Worm (Caenorhabditis elegans): Measurements from ENCODE around the gene E02H9.9.
A peak's percentile ranks its signal among the peaks of the same experiment; 100 is the strongest.

E02H9.9 gene

ce11 chrIII:2419504-2419903 lies 48.6 kb downstream of the E02H9.9 start:
- no peak for TF ChIP-seq Y53F4B.3 (GFP tag; IDR thresholded peaks at IDR 0.05)
- TF ChIP-seq F49E8.2 (tag; optimal IDR thresholded peaks at IDR 0.05; ENCODE audit: insufficient read depth): no peak
- no peak for TF ChIP-seq madf-8 (GFP tag; conservative IDR thresholded peaks at IDR 0.05)
- no peak for TF ChIP-seq F57A8.1 (GFP tag; optimal IDR thresholded peaks at IDR 0.05)
- TF ChIP-seq nfyb-1 (GFP tag; IDR thresholded peaks at IDR 0.05): no peak
- TF ChIP-seq lin-26 (GFP tag; IDR thresholded peaks at IDR 0.05): no peak
- TF ChIP-seq ztf-3 (GFP tag; optimal IDR thresholded peaks at IDR 0.05): no peak
- no peak for TF ChIP-seq dpff-1 (tag; optimal IDR thresholded peaks at IDR 0.05)
- no peak for TF ChIP-seq madf-6 (GFP tag; IDR thresholded peaks at IDR 0.05)
- TF ChIP-seq dox-1 (GFP tag; IDR thresholded peaks at IDR 0.05): no peak
- no peak for TF ChIP-seq ceh-79 (tag; optimal IDR thresholded peaks at IDR 0.05)
- TF ChIP-seq bed-1 (GFP tag; IDR thresholded peaks at IDR 0.05): no peak
- no peak for TF ChIP-seq attf-3 (GFP tag; conservative IDR thresholded peaks at IDR 0.05)
- no peak for TF ChIP-seq attf-6 (GFP tag; IDR thresholded peaks at IDR 0.05)

DNA sequence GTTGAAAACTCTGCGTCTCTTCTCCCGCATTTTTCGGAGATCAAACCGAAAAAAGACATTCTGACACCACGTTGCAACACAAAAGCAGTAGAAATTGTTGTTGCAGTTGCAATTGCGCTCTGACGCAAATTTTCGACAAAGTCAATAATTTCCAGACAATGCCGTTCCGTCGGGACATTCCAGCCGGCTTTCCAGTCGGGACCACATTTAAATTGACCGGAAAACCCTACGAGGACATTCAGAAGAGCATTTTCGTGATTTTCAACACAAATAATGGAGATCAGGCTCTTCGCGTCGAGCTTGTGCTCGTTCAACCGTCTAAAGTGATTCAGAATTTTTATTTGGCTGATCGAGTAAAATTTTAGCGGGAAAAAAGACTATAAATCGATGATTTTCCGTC lies 49.1 kb downstream of the E02H9.9 start:
- TF ChIP-seq lin-35 (GFP tag; optimal IDR thresholded peaks at IDR 0.05): no peak
- TF ChIP-seq Y53F4B.3 (GFP tag; IDR thresholded peaks at IDR 0.05): no peak
- no peak for TF ChIP-seq Y79H2A.3 (GFP tag; conservative IDR thresholded peaks at IDR 0.05)
- TF ChIP-seq cebp-1 (GFP tag; IDR thresholded peaks at IDR 0.05): no peak
- no peak for TF ChIP-seq cebp-1 (tag; optimal IDR thresholded peaks at IDR 0.05)
- no peak for TF ChIP-seq F23B12.7 (tag; optimal IDR thresholded peaks at IDR 0.05; ENCODE audit: insufficient read depth)
- no peak for TF ChIP-seq dpff-1 (tag; optimal IDR thresholded peaks at IDR 0.05)
- TF ChIP-seq B0261.1 (tag; optimal IDR thresholded peaks at IDR 0.05): no peak
- TF ChIP-seq madf-6 (GFP tag; IDR thresholded peaks at IDR 0.05): 0 out of 2 replicates have a peak, but pooled peaks have one; percentile 19
- TF ChIP-seq hmg-1.2 (GFP tag; IDR thresholded peaks at IDR 0.05): 0 out of 2 replicates have a peak, but pooled peaks have one; percentile 16

ce11 chrIII:2418159-2418658 lies 49.9 kb downstream of the E02H9.9 start, which contains the start of the genes W04B5.5 and W04B5.3:
Gene W04B5.5, minus strand, starts transcription at chrIII:2418209.
Gene W04B5.3, plus strand, starts transcription at chrIII:2418514.
- TF ChIP-seq ztf-26 (tag; optimal IDR thresholded peaks at IDR 0.05) (no peak), F10E7.11 (tag; optimal IDR thresholded peaks at IDR 0.05) (no peak), tlf-1 (GFP tag; optimal IDR thresholded peaks at IDR 0.05) (peak; percentile 19), efl-1 (GFP tag; optimal IDR thresholded peaks at IDR 0.05) (peak; percentile 82), unc-62 (GFP tag; optimal IDR thresholded peaks at IDR 0.05) (peak; percentile 32), C17E4.6 (GFP tag; IDR thresholded peaks at IDR 0.05) (no peak), dox-1 (GFP tag; IDR thresholded peaks at IDR 0.05) (peak; percentile 41; the same call in 1 of the 2 replicates), mes-4 (tag; optimal IDR thresholded peaks at IDR 0.05) (no peak), lin-54 (GFP tag; optimal IDR thresholded peaks at IDR 0.05) (peak; percentile 94), tbp1 (GFP tag; optimal IDR thresholded peaks at IDR 0.05) (peak; percentile 31), Y95B8A.8 (GFP tag; IDR thresholded peaks at IDR 0.05) (no peak), F39B2.1 (GFP tag; IDR thresholded peaks at IDR 0.05) (no peak), hsf-1 (GFP tag; IDR thresholded peaks at IDR 0.05) (peak; percentile 38; the same call in 1 of the 2 replicates), pbrm-1 (GFP tag; IDR thresholded peaks at IDR 0.05) (peak; percentile 60; the same call in 1 of the 2 replicates), ceh-40 (GFP tag; IDR thresholded peaks at IDR 0.05) (no peak), sptf-2 (GFP tag; optimal IDR thresholded peaks at IDR 0.05) (no peak), cebp-1 (GFP tag; IDR thresholded peaks at IDR 0.05) (0 out of 2 replicates have a peak, but pooled peaks have one; percentile 24), cebp-1 (tag; optimal IDR thresholded peaks at IDR 0.05) (peak; percentile 61), mxl-1 (tag; optimal IDR thresholded peaks at IDR 0.05) (no peak), rcor-1 (GFP tag; IDR thresholded peaks at IDR 0.05) (0 out of 2 replicates have a peak, but pooled peaks have one; percentile 12), attf-5 (GFP tag; optimal IDR thresholded peaks at IDR 0.05) (peak; percentile 25), nhr-80 (tag; optimal IDR thresholded peaks at IDR 0.05) (peak; percentile 29), madf-6 (GFP tag; IDR thresholded peaks at IDR 0.05) (peak; percentile 68), fkh-3 (tag; optimal IDR thresholded peaks at IDR 0.05) (no peak), lin-40 (tag; optimal IDR thresholded peaks at IDR 0.05) (peak; percentile 34), snpc-4 (GFP tag; optimal IDR thresholded peaks at IDR 0.05) (no peak), snpc-4 (tag; optimal IDR thresholded peaks at IDR 0.05) (peak in 1 of 4 experiments; percentile 0), let-607 (tag; optimal IDR thresholded peaks at IDR 0.05) (peak in 1 of 2 experiments; percentile 26)
